Fruit fly (Drosophila melanogaster): ENCODE measurements around the gene Smn.

The Smn gene

dm6 chr3L:16571014-16571738 lies 10.2 kb downstream of the Smn start (continued):
- TF ChIP-seq B-H1 (GFP tag; IDR thresholded peaks at IDR 0.05), result no peak; the same call in 2 of the 3 replicates
- TF ChIP-seq CG10366 (GFP tag; IDR thresholded peaks at IDR 0.05), result 0 out of 2 replicates have a peak, but pooled peaks have one; percentile 12
- TF ChIP-seq gsb-n (tag; optimal IDR thresholded peaks at IDR 0.05), result no peak
- peak in 1 of 2 experiments; percentile 16 for TF ChIP-seq chif (GFP tag; optimal IDR thresholded peaks at IDR 0.05)
- no peak for TF ChIP-seq Mad (GFP tag; optimal IDR thresholded peaks at IDR 0.05)
- peak; percentile 46; the same call in 1 of the 2 replicates for TF ChIP-seq CG4730 (GFP tag; IDR thresholded peaks at IDR 0.05)
- peak; percentile 21 for TF ChIP-seq CG9609 (GFP tag; optimal IDR thresholded peaks at IDR 0.05)
- peak; percentile 36 for TF ChIP-seq CG1602 (GFP tag; optimal IDR thresholded peaks at IDR 0.05)
- TF ChIP-seq Hr78 (GFP tag; optimal IDR thresholded peaks at IDR 0.05), result no peak
- no peak for TF ChIP-seq chm (GFP tag; IDR thresholded peaks at IDR 0.05)
- peak; percentile 45; the same call in 1 of the 2 replicates for TF ChIP-seq wdn (GFP tag; IDR thresholded peaks at IDR 0.05)
- peak; percentile 59 for TF ChIP-seq CG30403 (GFP tag; optimal IDR thresholded peaks at IDR 0.05)
- no peak for TF ChIP-seq CG10274 (GFP tag; optimal IDR thresholded peaks at IDR 0.05)
- peak; percentile 65 for TF ChIP-seq PHDP (tag; optimal IDR thresholded peaks at IDR 0.05)
- peak; percentile 71 for TF ChIP-seq CG2678 (tag; optimal IDR thresholded peaks at IDR 0.05)
- peak; percentile 61 for TF ChIP-seq CG13624 (GFP tag; optimal IDR thresholded peaks at IDR 0.05)
- peak; percentile 33; the same call in 1 of the 2 replicates for TF ChIP-seq Adf1 (GFP tag; IDR thresholded peaks at IDR 0.05)
- TF ChIP-seq Trl (optimal IDR thresholded peaks at IDR 0.05), result no peak
- peak; percentile 38 for TF ChIP-seq Trl (GFP tag; optimal IDR thresholded peaks at IDR 0.05)
- TF ChIP-seq Myb (GFP tag; optimal IDR thresholded peaks at IDR 0.05), result peak; percentile 24
- no peak for TF ChIP-seq da (GFP tag; optimal IDR thresholded peaks at IDR 0.05)
- peak; percentile 50 for TF ChIP-seq mam (GFP tag; optimal IDR thresholded peaks at IDR 0.05)
- no peak for TF ChIP-seq schlank (tag; optimal IDR thresholded peaks at IDR 0.05)
- no peak for TF ChIP-seq salm (tag; optimal IDR thresholded peaks at IDR 0.05)
- peak; percentile 71 for TF ChIP-seq lab (GFP tag; optimal IDR thresholded peaks at IDR 0.05)
- TF ChIP-seq CG10209 (GFP tag; optimal IDR thresholded peaks at IDR 0.05), result peak; percentile 60
- no peak for TF ChIP-seq crp (GFP tag; optimal IDR thresholded peaks at IDR 0.05)
- no peak for TF ChIP-seq CG17612 (GFP tag; IDR thresholded peaks at IDR 0.05)
- TF ChIP-seq ATbp (GFP tag; optimal IDR thresholded peaks at IDR 0.05), result no peak
- peak; percentile 11 for TF ChIP-seq CG4820 (GFP tag; optimal IDR thresholded peaks at IDR 0.05)
- TF ChIP-seq en (GFP tag; optimal IDR thresholded peaks at IDR 0.05), result peak; percentile 5
- TF ChIP-seq CG11085 (GFP tag; IDR thresholded peaks at IDR 0.05), result no peak
- TF ChIP-seq fu2 (GFP tag; optimal IDR thresholded peaks at IDR 0.05), result no peak
- peak; percentile 56; the same call in 1 of the 2 replicates for TF ChIP-seq ranshi (GFP tag; IDR thresholded peaks at IDR 0.05)
- peak; percentile 55; the same call in 1 of the 2 replicates for TF ChIP-seq cas (GFP tag; IDR thresholded peaks at IDR 0.05)
- TF ChIP-seq Oli (tag; optimal IDR thresholded peaks at IDR 0.05), result peak; percentile 47
- TF ChIP-seq CG11247 (GFP tag; IDR thresholded peaks at IDR 0.05), result peak; percentile 53
- no peak for TF ChIP-seq hkb (optimal IDR thresholded peaks at IDR 0.05)
- peak; percentile 53 for TF ChIP-seq hkb (GFP tag; IDR thresholded peaks at IDR 0.05)
- TF ChIP-seq ac (GFP tag; optimal IDR thresholded peaks at IDR 0.05), result no peak
- peak; percentile 59 for TF ChIP-seq Bteb2 (GFP tag; optimal IDR thresholded peaks at IDR 0.05)
- TF ChIP-seq esg (GFP tag; conservative IDR thresholded peaks at IDR 0.05), result peak; percentile 47
- peak; percentile 46 for TF ChIP-seq dmrt99B (tag; optimal IDR thresholded peaks at IDR 0.05)
- TF ChIP-seq CG13296 (GFP tag; optimal IDR thresholded peaks at IDR 0.05), result peak; percentile 42
- peak; percentile 22; the same call in 1 of the 2 replicates for TF ChIP-seq vvl (GFP tag; IDR thresholded peaks at IDR 0.05)
- TF ChIP-seq TFAM (GFP tag; optimal IDR thresholded peaks at IDR 0.05), result no peak
- peak; percentile 52; the same call in 2 of the 3 replicates for TF ChIP-seq CG7357 (GFP tag; IDR thresholded peaks at IDR 0.05)
- TF ChIP-seq grau (tag; optimal IDR thresholded peaks at IDR 0.05), result peak; percentile 71
- peak; percentile 53 for TF ChIP-seq CG12659 (GFP tag; optimal IDR thresholded peaks at IDR 0.05)
- TF ChIP-seq CG10543 (GFP tag; optimal IDR thresholded peaks at IDR 0.05), result no peak

All from whole organism, embryonic.